Worm (Caenorhabditis elegans): ENCODE measurements around the gene ZK899.1.

The ZK899.1 gene

DNA sequence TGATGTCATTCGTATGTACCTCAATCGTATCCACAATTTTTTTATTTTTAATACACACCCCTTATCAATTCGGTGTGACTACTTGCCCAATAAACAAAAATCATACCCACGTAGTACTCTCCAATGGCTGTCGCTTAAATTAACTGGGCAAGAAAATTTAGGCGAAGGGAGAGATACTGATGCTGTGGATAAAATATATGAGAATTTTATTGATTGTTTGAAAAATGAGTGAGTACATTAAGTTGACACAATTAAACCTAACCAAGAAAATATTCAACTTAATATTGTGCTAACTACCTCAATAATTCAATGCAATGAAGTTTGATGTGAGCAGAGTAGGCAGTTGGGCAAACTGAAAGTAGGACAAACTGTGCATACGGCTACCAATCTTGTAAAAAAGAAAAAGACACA is 19.3 kb downstream of the ZK899.1 start (continued):
- TF ChIP-seq tbx-2 (tag; optimal IDR thresholded peaks at IDR 0.05), result peak; percentile 85
- no peak for TF ChIP-seq che-1 (tag; optimal IDR thresholded peaks at IDR 0.05)
- TF ChIP-seq elt-4 (tag; optimal IDR thresholded peaks at IDR 0.05), result no peak
- TF ChIP-seq sox-2 (GFP tag; IDR thresholded peaks at IDR 0.05), result 0 out of 2 replicates have a peak, but pooled peaks have one; percentile 14
- peak; percentile 77 for TF ChIP-seq ref-2 (tag; optimal IDR thresholded peaks at IDR 0.05)
- peak; percentile 86 for TF ChIP-seq fkh-10 (GFP tag; optimal IDR thresholded peaks at IDR 0.05)
- peak; percentile 81 for TF ChIP-seq pqm-1 (tag; optimal IDR thresholded peaks at IDR 0.05)
- TF ChIP-seq ceh-19 (GFP tag; optimal IDR thresholded peaks at IDR 0.05), result no peak
- TF ChIP-seq pros-1 (tag; optimal IDR thresholded peaks at IDR 0.05), result peak; percentile 23
- TF ChIP-seq pax-1 (tag; optimal IDR thresholded peaks at IDR 0.05), result peak; percentile 92
- no peak for TF ChIP-seq ceh-24 (tag; optimal IDR thresholded peaks at IDR 0.05)
- TF ChIP-seq fax-1 (tag; optimal IDR thresholded peaks at IDR 0.05), result no peak
- TF ChIP-seq ceh-6 (GFP tag; optimal IDR thresholded peaks at IDR 0.05), result peak; percentile 5
- TF ChIP-seq T23F11.4 (GFP tag; optimal IDR thresholded peaks at IDR 0.05), result no peak
- peak; percentile 98 for TF ChIP-seq ceh-18 (tag; optimal IDR thresholded peaks at IDR 0.05)
- TF ChIP-seq gmeb-2 (tag; optimal IDR thresholded peaks at IDR 0.05), result peak; percentile 1
- TF ChIP-seq ceh-14 (tag; optimal IDR thresholded peaks at IDR 0.05), result peak; percentile 63
- no peak for TF ChIP-seq ceh-45 (GFP tag; IDR thresholded peaks at IDR 0.05)
- peak; percentile 96 for TF ChIP-seq unc-42 (tag; optimal IDR thresholded peaks at IDR 0.05)
- TF ChIP-seq F13H6.1 (tag; optimal IDR thresholded peaks at IDR 0.05), result peak; percentile 59
- TF ChIP-seq dmd-4 (tag; optimal IDR thresholded peaks at IDR 0.05; ENCODE audit: borderline replicate concordance), result peak; percentile 27
- no peak for TF ChIP-seq npax-4 (tag; optimal IDR thresholded peaks at IDR 0.05)
- no peak for TF ChIP-seq hlh-13 (GFP tag; optimal IDR thresholded peaks at IDR 0.05)
- TF ChIP-seq odd-2 (tag; optimal IDR thresholded peaks at IDR 0.05), result peak; percentile 42

DNA sequence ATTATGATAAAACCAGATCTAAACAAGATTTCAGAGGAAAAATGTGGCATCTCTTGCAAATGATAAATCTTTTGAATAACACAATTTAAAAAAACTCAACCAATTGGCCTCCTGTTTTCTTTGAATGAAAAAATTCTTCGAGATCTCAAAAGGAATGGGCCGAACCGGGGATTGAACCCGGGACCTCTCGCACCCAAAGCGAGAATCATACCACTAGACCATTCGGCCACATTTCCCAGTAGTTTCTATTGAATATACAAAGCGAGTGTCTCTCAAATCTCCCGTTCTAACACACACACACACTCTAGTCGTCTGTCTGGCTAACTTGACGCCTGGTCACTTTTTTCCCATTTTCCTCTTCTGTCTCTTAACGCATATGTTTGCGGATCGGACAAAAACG is 21.1 kb downstream of the ZK899.1 start:
- TF ChIP-seq ceh-48 (tag; optimal IDR thresholded peaks at IDR 0.05) (peak; percentile 70), ceh-14 (tag; optimal IDR thresholded peaks at IDR 0.05) (peak; percentile 90), Y22D7AL.16 (tag; optimal IDR thresholded peaks at IDR 0.05) (peak; percentile 73), elt-2 (tag; optimal IDR thresholded peaks at IDR 0.05) (peak; percentile 88), ref-2 (tag; optimal IDR thresholded peaks at IDR 0.05) (peak; percentile 40), pha-4 (tag; optimal IDR thresholded peaks at IDR 0.05) (no peak), lin-11 (tag; optimal IDR thresholded peaks at IDR 0.05) (peak; percentile 82), unc-86 (tag; optimal IDR thresholded peaks at IDR 0.05) (peak; percentile 86), tbx-7 (tag; optimal IDR thresholded peaks at IDR 0.05) (peak; percentile 49), pqm-1 (tag; optimal IDR thresholded peaks at IDR 0.05) (peak; percentile 11), ceh-9 (tag; optimal IDR thresholded peaks at IDR 0.05) (peak; percentile 26), unc-3 (GFP tag; conservative IDR thresholded peaks at IDR 0.05) (peak; percentile 85), unc-3 (tag; optimal IDR thresholded peaks at IDR 0.05) (peak; percentile 80), nhr-11 (tag; optimal IDR thresholded peaks at IDR 0.05) (no peak), ceh-2 (tag; optimal IDR thresholded peaks at IDR 0.05) (peak; percentile 79), mec-3 (tag; optimal IDR thresholded peaks at IDR 0.05; ENCODE audit: borderline replicate concordance) (no peak), ahr-1 (tag; optimal IDR thresholded peaks at IDR 0.05) (peak; percentile 84), ceh-24 (tag; optimal IDR thresholded peaks at IDR 0.05) (peak; percentile 67), nfya-1 (tag; optimal IDR thresholded peaks at IDR 0.05) (peak; percentile 72), ceh-18 (tag; optimal IDR thresholded peaks at IDR 0.05) (peak; percentile 90), elt-4 (tag; optimal IDR thresholded peaks at IDR 0.05) (peak; percentile 58), hlh-30 (tag; optimal IDR thresholded peaks at IDR 0.05; ENCODE audit: insufficient read depth) (peak; percentile 27), pag-3 (tag; optimal IDR thresholded peaks at IDR 0.05; ENCODE audit: borderline replicate concordance) (peak; percentile 51), ama-1 (optimal IDR thresholded peaks at IDR 0.05) (no peak), hlh-15 (tag; optimal IDR thresholded peaks at IDR 0.05) (peak; percentile 82), zip-5 (tag; optimal IDR thresholded peaks at IDR 0.05) (peak; percentile 34), fkh-10 (GFP tag; optimal IDR thresholded peaks at IDR 0.05) (no peak), hlh-8 (tag; optimal IDR thresholded peaks at IDR 0.05) (peak; percentile 49), syd-9 (tag; optimal IDR thresholded peaks at IDR 0.05) (peak; percentile 87), ceh-34 (tag; optimal IDR thresholded peaks at IDR 0.05) (peak; percentile 89), ceh-22 (tag; optimal IDR thresholded peaks at IDR 0.05) (no peak), ceh-30 (tag; optimal IDR thresholded peaks at IDR 0.05) (peak; percentile 51), ceh-6 (GFP tag; optimal IDR thresholded peaks at IDR 0.05) (peak; percentile 83), nhr-232 (tag; optimal IDR thresholded peaks at IDR 0.05) (peak; percentile 78), npax-4 (tag; optimal IDR thresholded peaks at IDR 0.05) (peak; percentile 61), C08G9.2 (tag; optimal IDR thresholded peaks at IDR 0.05) (peak; percentile 61), unc-42 (tag; optimal IDR thresholded peaks at IDR 0.05) (peak; percentile 45), sox-2 (GFP tag; IDR thresholded peaks at IDR 0.05) (peak; percentile 89)
